Worm (Caenorhabditis elegans) whole organism, midembryonic: ENCODE measurements around the gene lips-5.
A peak's percentile ranks its signal among the peaks of the same experiment; 100 is the strongest.

Source experiments
- T22C8.4 ChIP-seq: fragments of 200-800 bp; sonication (Bioruptor generic); IDR thresholded peaks from 2 replicates; pipeline ENCODE4 v1.3.6; 2022; ENCODE audit warnings: missing genetic modification characterization, missing compliant biosample characterization
- cog-1 ChIP-seq: sonication (generic microtip); optimal IDR thresholded peaks from 2 replicates; lab custom pipeline; 2016; ENCODE audit warnings: missing genetic modification characterization, missing compliant biosample characterization
- flt-1 ChIP-seq: fragments of 200-800 bp; sonication (Bioruptor generic); IDR thresholded peaks from 2 replicates; pipeline ENCODE4 v1.3.6; 2022; ENCODE audit warnings: missing genetic modification characterization, missing compliant biosample characterization
- klf-2 ChIP-seq: fragments of 200-800 bp; sonication (Bioruptor generic); conservative IDR thresholded peaks from 2 replicates; pipeline ENCODE4 v1.3.6; 2022; ENCODE audit warnings: missing genetic modification reagents, missing genetic modification characterization, missing compliant biosample characterization
- med-1 ChIP-seq: sonication (generic microtip); optimal IDR thresholded peaks from 2 replicates; lab custom pipeline; 2017; ENCODE audit warnings: missing genetic modification characterization, mild to moderate bottlenecking, missing compliant biosample characterization, antibody characterized with exemption, missing genetic modification reagents; ENCODE audit not compliant: insufficient read depth
- ref-1 ChIP-seq: fragments of 200-800 bp; sonication (Bioruptor generic); conservative IDR thresholded peaks from 2 replicates; pipeline ENCODE4 v1.3.6; 2022; ENCODE audit warnings: missing genetic modification reagents, missing genetic modification characterization, missing compliant biosample characterization
- tab-1 ChIP-seq: fragments of 200-800 bp; sonication (Bioruptor generic); IDR thresholded peaks from 2 replicates; pipeline ENCODE4 v1.3.6; 2022; ENCODE audit warnings: missing genetic modification characterization, missing compliant biosample characterization
- ztf-23 ChIP-seq: fragments of 200-800 bp; sonication (Bioruptor generic); IDR thresholded peaks from 2 replicates; pipeline ENCODE4 v1.3.6; 2022; ENCODE audit warnings: missing genetic modification reagents, missing genetic modification characterization, missing compliant biosample characterization
- ztf-29 ChIP-seq: fragments of 200-800 bp; sonication (Bioruptor generic); IDR thresholded peaks from 2 replicates; pipeline ENCODE4 v1.3.6; 2022; ENCODE audit warnings: missing genetic modification reagents, missing genetic modification characterization, missing compliant biosample characterization

Gene lips-5

ce11 chrIV:11804053-11804452, 30.5 kb upstream of the lips-5 start, which contains the start of gene H01G02.1:
Gene H01G02.1 (minus strand): TSS chrIV:11804153.
- no peak for TF ChIP-seq T22C8.4 (GFP tag; lab: Robert Waterston, UW)
- TF ChIP-seq klf-2 (GFP tag; lab: Robert Waterston, UW) = no peak
- no peak for TF ChIP-seq ref-1 (GFP tag; lab: Robert Waterston, UW)
- TF ChIP-seq med-1 (GFP tag; lab: Kevin White, UChicago) = no peak
- TF ChIP-seq ztf-23 (GFP tag; lab: Robert Waterston, UW) = no peak
- no peak for TF ChIP-seq flt-1 (GFP tag; lab: Robert Waterston, UW)
- TF ChIP-seq tab-1 (GFP tag; lab: Robert Waterston, UW) = no peak

- TF ChIP-seq tab-1 (GFP tag; lab: Robert Waterston, UW) = no peak
- TF ChIP-seq klf-2 (GFP tag; lab: Robert Waterston, UW) = no peak
These were observed 29.5 kb upstream of the lips-5 start, which contains the start of gene H01G02.4 for ce11 chrIV:11803044-11803443. Gene H01G02.4 (minus strand): TSS chrIV:11803144.

- no peak for TF ChIP-seq tab-1 (GFP tag; lab: Robert Waterston, UW)
- TF ChIP-seq ref-1 (GFP tag; lab: Robert Waterston, UW) = no peak
- TF ChIP-seq ztf-23 (GFP tag; lab: Robert Waterston, UW) = no peak
- no peak for TF ChIP-seq ztf-29
- TF ChIP-seq T22C8.4 (GFP tag; lab: Robert Waterston, UW) = no peak
- TF ChIP-seq flt-1 (GFP tag; lab: Robert Waterston, UW) = no peak
- TF ChIP-seq klf-2 (GFP tag; lab: Robert Waterston, UW) = no peak
- no peak for TF ChIP-seq med-1 (GFP tag; lab: Kevin White, UChicago)
- TF ChIP-seq cog-1 (tag; lab: Kevin White, UChicago) = no peak
These were observed 27.5 kb upstream of the lips-5 start, which contains the start of gene dyf-18 for ce11 chrIV:11801078-11801477. Gene dyf-18 (minus strand): TSS chrIV:11801178.

- no peak for TF ChIP-seq ztf-29
- no peak for TF ChIP-seq med-1 (GFP tag; lab: Kevin White, UChicago)
- TF ChIP-seq flt-1 (GFP tag; lab: Robert Waterston, UW) = no peak
- TF ChIP-seq cog-1 (tag; lab: Kevin White, UChicago) = no peak
- no peak for TF ChIP-seq klf-2 (GFP tag; lab: Robert Waterston, UW)
- no peak for TF ChIP-seq ref-1 (GFP tag; lab: Robert Waterston, UW)
These were observed 25.7 kb upstream of the lips-5 start for ce11 chrIV:11799240-11799639.

- TF ChIP-seq med-1 (GFP tag; lab: Kevin White, UChicago) (no peak), flt-1 (GFP tag; lab: Robert Waterston, UW) (no peak), T22C8.4 (GFP tag; lab: Robert Waterston, UW) (no peak), ref-1 (GFP tag; lab: Robert Waterston, UW) (no peak), ztf-23 (GFP tag; lab: Robert Waterston, UW) (no peak), tab-1 (GFP tag; lab: Robert Waterston, UW) (no peak), klf-2 (GFP tag; lab: Robert Waterston, UW) (no peak), cog-1 (tag; lab: Kevin White, UChicago) (no peak), ztf-29 (no peak)
These were observed 23.3 kb upstream of the lips-5 start for ce11 chrIV:11796818-11797217.

ce11 chrIV:11795964-11796363, 22.4 kb upstream of the lips-5 start:
- no peak for TF ChIP-seq tab-1 (GFP tag; lab: Robert Waterston, UW)
- no peak for TF ChIP-seq med-1 (GFP tag; lab: Kevin White, UChicago)
- TF ChIP-seq flt-1 (GFP tag; lab: Robert Waterston, UW) = no peak
- no peak for TF ChIP-seq cog-1 (tag; lab: Kevin White, UChicago)
- TF ChIP-seq ref-1 (GFP tag; lab: Robert Waterston, UW) = no peak
- TF ChIP-seq klf-2 (GFP tag; lab: Robert Waterston, UW) = no peak
- TF ChIP-seq ztf-29 = no peak
- TF ChIP-seq ztf-23 (GFP tag; lab: Robert Waterston, UW) = no peak
- no peak for TF ChIP-seq T22C8.4 (GFP tag; lab: Robert Waterston, UW)

- TF ChIP-seq klf-2 (GFP tag; lab: Robert Waterston, UW) (no peak), ztf-23 (GFP tag; lab: Robert Waterston, UW) (0 out of 2 replicates have a peak, but pooled peaks have one; percentile 28), ztf-29 (no peak), flt-1 (GFP tag; lab: Robert Waterston, UW) (peak; percentile 21; the same call in 1 of the 2 replicates), med-1 (GFP tag; lab: Kevin White, UChicago) (no peak), cog-1 (tag; lab: Kevin White, UChicago) (no peak), T22C8.4 (GFP tag; lab: Robert Waterston, UW) (no peak), tab-1 (GFP tag; lab: Robert Waterston, UW) (no peak), ref-1 (GFP tag; lab: Robert Waterston, UW) (no peak)
These were observed 19.6 kb upstream of the lips-5 start for ce11 chrIV:11793170-11793569.

- TF ChIP-seq klf-2 (GFP tag; lab: Robert Waterston, UW) = no peak
- no peak for TF ChIP-seq ztf-23 (GFP tag; lab: Robert Waterston, UW)
- no peak for TF ChIP-seq T22C8.4 (GFP tag; lab: Robert Waterston, UW)
- no peak for TF ChIP-seq flt-1 (GFP tag; lab: Robert Waterston, UW)
- no peak for TF ChIP-seq cog-1 (tag; lab: Kevin White, UChicago)
- no peak for TF ChIP-seq ref-1 (GFP tag; lab: Robert Waterston, UW)
- no peak for TF ChIP-seq ztf-29
- no peak for TF ChIP-seq med-1 (GFP tag; lab: Kevin White, UChicago)
- TF ChIP-seq tab-1 (GFP tag; lab: Robert Waterston, UW) = no peak
These were observed 19.0 kb upstream of the lips-5 start, which contains the start of gene H01G02.3 for ce11 chrIV:11792495-11792894. Gene H01G02.3 (minus strand): TSS chrIV:11792595.

- TF ChIP-seq klf-2 (GFP tag; lab: Robert Waterston, UW) (no peak), tab-1 (GFP tag; lab: Robert Waterston, UW) (no peak), ztf-29 (no peak), ztf-23 (GFP tag; lab: Robert Waterston, UW) (no peak), cog-1 (tag; lab: Kevin White, UChicago) (no peak)
These were observed 14.9 kb upstream of the lips-5 start for ce11 chrIV:11788383-11788963.
